Fruit fly (Drosophila melanogaster) whole organism, embryonic: Measurements from ENCODE around the gene mRpS7.

ENCODE experiments used
- Ada2b ChIP-seq: fragments of 200-800 bp; sonication (Bioruptor generic); IDR thresholded peaks from 2 replicates; pipeline ENCODE4 v1.3.6; 2022; ENCODE audit warnings: missing biosample characterization, missing genetic modification characterization
- Bdp1 ChIP-seq: fragments of 200-800 bp; sonication (Bioruptor generic); optimal IDR thresholded peaks from 3 replicates; lab custom pipeline; 2016; ENCODE audit warnings: missing biosample characterization, missing genetic modification characterization
- Bteb2 ChIP-seq: fragments of 200-800 bp; sonication (Bioruptor generic); optimal IDR thresholded peaks from 2 replicates; lab custom pipeline; 2016; ENCODE audit warnings: missing biosample characterization, missing genetic modification characterization
- CG11093 ChIP-seq: fragments of 200-800 bp; sonication (Bioruptor generic); IDR thresholded peaks from 3 replicates; pipeline ENCODE4 v1.3.6; 2022; ENCODE audit warnings: missing biosample characterization, missing genetic modification characterization
- CG11247 ChIP-seq: fragments of 200-800 bp; sonication (Bioruptor generic); IDR thresholded peaks from 2 replicates; pipeline ENCODE4 v1.3.6; 2022; ENCODE audit warnings: missing biosample characterization, missing genetic modification characterization
- CG14710 ChIP-seq: fragments of 200-800 bp; sonication (Bioruptor generic); optimal IDR thresholded peaks from 3 replicates; lab custom pipeline; 2019; ENCODE audit warnings: missing biosample characterization, mild to moderate bottlenecking, missing genetic modification characterization, moderate library complexity
- CG15514 ChIP-seq: fragments of 200-800 bp; sonication (Bioruptor generic); optimal IDR thresholded peaks from 3 replicates; lab custom pipeline; 2017; ENCODE audit warnings: missing biosample characterization, missing genetic modification characterization, mild to moderate bottlenecking, moderate library complexity, missing genetic modification reagents
- CG31365 ChIP-seq: fragments of 200-800 bp; sonication (Bioruptor generic); optimal IDR thresholded peaks from 2 replicates; lab custom pipeline; 2018; ENCODE audit warnings: missing biosample characterization, mild to moderate bottlenecking, missing genetic modification characterization
- CG3163 ChIP-seq: fragments of 200-800 bp; sonication (Bioruptor generic); optimal IDR thresholded peaks from 3 replicates; lab custom pipeline; 2016; ENCODE audit warnings: missing biosample characterization, missing genetic modification characterization
- CG34376 ChIP-seq: fragments of 200-800 bp; sonication (Bioruptor generic); optimal IDR thresholded peaks from 2 replicates; lab custom pipeline; 2018; ENCODE audit warnings: missing biosample characterization, mild to moderate bottlenecking, missing genetic modification characterization
- CG3838 ChIP-seq: fragments of 200-800 bp; sonication (Bioruptor generic); optimal IDR thresholded peaks from 3 replicates; lab custom pipeline; 2016; ENCODE audit warnings: missing biosample characterization, missing genetic modification characterization
- CG43689 ChIP-seq: fragments of 200-800 bp; sonication (Bioruptor generic); IDR thresholded peaks from 2 replicates; pipeline ENCODE4 v1.3.6; 2022; ENCODE audit warnings: missing biosample characterization, missing genetic modification characterization
- CG7271 ChIP-seq: fragments of 200-800 bp; sonication (Bioruptor generic); optimal IDR thresholded peaks from 2 replicates; lab custom pipeline; 2018; ENCODE audit warnings: missing biosample characterization, mild to moderate bottlenecking, missing genetic modification characterization, moderate library complexity
- CG7786 ChIP-seq: fragments of 200-800 bp; sonication (Bioruptor generic); optimal IDR thresholded peaks from 2 replicates; lab custom pipeline; 2016; ENCODE audit warnings: missing biosample characterization, missing genetic modification characterization
- CG7963 ChIP-seq: fragments of 200-800 bp; sonication (Bioruptor generic); IDR thresholded peaks from 3 replicates; pipeline ENCODE4 v1.3.6; 2022; ENCODE audit warnings: missing biosample characterization, missing genetic modification characterization; ENCODE audit not compliant: partially characterized antibody
- CG8359 ChIP-seq: fragments of 200-800 bp; sonication (Bioruptor generic); optimal IDR thresholded peaks from 2 replicates; lab custom pipeline; 2017; ENCODE audit warnings: missing biosample characterization, mild to moderate bottlenecking, missing genetic modification characterization, borderline replicate concordance
- CkIIα-i1 ChIP-seq: fragments of 200-800 bp; sonication (Bioruptor generic); IDR thresholded peaks from 2 replicates; pipeline ENCODE4 v1.3.6; 2022; ENCODE audit warnings: missing biosample characterization, missing genetic modification characterization
- CrebB ChIP-seq: fragments of 200-800 bp; sonication (Bioruptor generic); optimal IDR thresholded peaks from 3 replicates; lab custom pipeline; 2018; ENCODE audit warnings: missing biosample characterization, mild to moderate bottlenecking, missing genetic modification characterization
- Dad ChIP-seq: fragments of 200-800 bp; sonication (Bioruptor generic); optimal IDR thresholded peaks from 3 replicates; lab custom pipeline; 2016; ENCODE audit warnings: missing biosample characterization, missing genetic modification characterization
- Deaf1 ChIP-seq: fragments of 200-800 bp; optimal IDR thresholded peaks from 3 replicates; lab custom pipeline; 2019; ENCODE audit warnings: missing biosample characterization, mild to moderate bottlenecking, missing genetic modification characterization, moderate library complexity
- Dek ChIP-seq: fragments of 200-800 bp; sonication (Bioruptor generic); optimal IDR thresholded peaks from 3 replicates; lab custom pipeline; 2019; ENCODE audit warnings: missing biosample characterization, mild to moderate bottlenecking, missing genetic modification characterization, moderate library complexity
- Dfd ChIP-seq, 2 experiments: fragments of >200 bp; optimal IDR thresholded peaks; 2 replicates each; lab custom pipeline; 2017; ENCODE audit warnings: missing biosample characterization in 2 of 2, missing genetic modification characterization in 2 of 2
- Dll ChIP-seq: fragments of 200-800 bp; sonication (Bioruptor generic); IDR thresholded peaks from 4 replicates; pipeline ENCODE4 v1.3.6; 2022; ENCODE audit warnings: missing biosample characterization, missing genetic modification characterization; ENCODE audit not compliant: partially characterized antibody
- H2.0 ChIP-seq: fragments of 200-800 bp; sonication (Bioruptor generic); IDR thresholded peaks from 2 replicates; pipeline ENCODE4 v1.3.6; 2022; ENCODE audit warnings: missing biosample characterization, missing genetic modification characterization
- Hmr ChIP-seq: fragments of 200-800 bp; sonication (Bioruptor generic); optimal IDR thresholded peaks from 3 replicates; lab custom pipeline; 2017; ENCODE audit warnings: mild to moderate bottlenecking, missing biosample characterization, missing genetic modification reagents, missing genetic modification characterization
- NK7.1 ChIP-seq: fragments of 200-800 bp; sonication (Bioruptor generic); optimal IDR thresholded peaks from 3 replicates; lab custom pipeline; 2016; ENCODE audit warnings: missing biosample characterization, missing genetic modification characterization
- Sox102F ChIP-seq: fragments of 200-800 bp; sonication (Bioruptor generic); optimal IDR thresholded peaks from 2 replicates; lab custom pipeline; 2018; ENCODE audit warnings: missing biosample characterization, mild to moderate bottlenecking, missing genetic modification characterization, moderate library complexity
- Taf1 ChIP-seq: fragments of 200-800 bp; sonication (Bioruptor generic); IDR thresholded peaks from 2 replicates; pipeline ENCODE4 v1.3.6; 2022; ENCODE audit warnings: missing biosample characterization, missing genetic modification characterization
- cad ChIP-seq: fragments of >200 bp; optimal IDR thresholded peaks from 2 replicates; lab custom pipeline; 2017; ENCODE audit warnings: missing biosample characterization, missing genetic modification characterization
- caup ChIP-seq: fragments of 200-800 bp; sonication (Bioruptor generic); optimal IDR thresholded peaks from 3 replicates; lab custom pipeline; 2017; ENCODE audit warnings: missing biosample characterization, mild to moderate bottlenecking, missing genetic modification characterization, moderate library complexity; ENCODE audit not compliant: severe bottlenecking
- croc ChIP-seq: fragments of 200-800 bp; sonication (Bioruptor generic); conservative IDR thresholded peaks from 3 replicates; pipeline ENCODE4 v1.3.6; 2022; ENCODE audit warnings: missing biosample characterization, missing genetic modification characterization
- ems ChIP-seq: fragments of 200-800 bp; sonication (Bioruptor generic); optimal IDR thresholded peaks from 3 replicates; lab custom pipeline; 2016; ENCODE audit warnings: missing biosample characterization, missing genetic modification characterization
- gce ChIP-seq: fragments of 200-800 bp; sonication (Bioruptor generic); IDR thresholded peaks from 3 replicates; pipeline ENCODE4 v1.3.6; 2022; ENCODE audit warnings: missing biosample characterization, missing genetic modification characterization
- gcm ChIP-seq: fragments of 200-800 bp; sonication (Bioruptor generic); optimal IDR thresholded peaks from 2 replicates; lab custom pipeline; 2019; ENCODE audit warnings: missing biosample characterization, mild to moderate bottlenecking, missing genetic modification characterization, moderate library complexity
- gfzf ChIP-seq: fragments of 200-800 bp; sonication (Bioruptor generic); optimal IDR thresholded peaks from 2 replicates; lab custom pipeline; 2016; ENCODE audit warnings: missing biosample characterization, mild to moderate bottlenecking, missing genetic modification characterization, moderate library complexity
- gt ChIP-seq: fragments of 200-800 bp; sonication (Bioruptor generic); IDR thresholded peaks from 2 replicates; pipeline ENCODE4 v1.3.6; 2022; ENCODE audit warnings: missing biosample characterization, missing genetic modification characterization
- ham ChIP-seq: fragments of 200-800 bp; sonication (Bioruptor generic); IDR thresholded peaks from 2 replicates; pipeline ENCODE4 v1.3.6; 2022; ENCODE audit warnings: missing biosample characterization, missing genetic modification characterization
- hbn ChIP-seq: fragments of 200-800 bp; sonication (Bioruptor generic); IDR thresholded peaks from 2 replicates; pipeline ENCODE4 v1.3.6; 2022; ENCODE audit warnings: missing biosample characterization, missing genetic modification characterization; ENCODE audit not compliant: partially characterized antibody
- hth ChIP-seq: fragments of >200 bp; optimal IDR thresholded peaks from 2 replicates; lab custom pipeline; 2017; ENCODE audit warnings: inconsistent platforms
- lbe ChIP-seq: fragments of 200-800 bp; sonication (Bioruptor generic); optimal IDR thresholded peaks from 2 replicates; lab custom pipeline; 2016; ENCODE audit warnings: missing biosample characterization, mild to moderate bottlenecking, missing genetic modification characterization
- lmd ChIP-seq: fragments of 200-800 bp; sonication (Bioruptor generic); IDR thresholded peaks from 2 replicates; pipeline ENCODE4 v1.3.6; 2022; ENCODE audit warnings: missing biosample characterization, missing genetic modification characterization
- nmo ChIP-seq: fragments of 200-800 bp; sonication (Bioruptor generic); optimal IDR thresholded peaks from 2 replicates; lab custom pipeline; 2018; ENCODE audit warnings: missing biosample characterization, mild to moderate bottlenecking, missing genetic modification characterization, moderate library complexity
- run ChIP-seq: fragments of 200-800 bp; sonication (Bioruptor generic); optimal IDR thresholded peaks from 3 replicates; lab custom pipeline; 2018; ENCODE audit warnings: missing biosample characterization, mild to moderate bottlenecking, missing genetic modification characterization
- scrt ChIP-seq: fragments of 200-800 bp; sonication (Bioruptor generic); optimal IDR thresholded peaks from 2 replicates; lab custom pipeline; 2018; ENCODE audit warnings: missing biosample characterization, mild to moderate bottlenecking, missing genetic modification characterization, moderate library complexity
- sd ChIP-seq: fragments of 200-800 bp; sonication (Bioruptor generic); optimal IDR thresholded peaks from 3 replicates; lab custom pipeline; 2018; ENCODE audit warnings: missing biosample characterization, mild to moderate bottlenecking, missing genetic modification characterization, moderate library complexity
- sqz ChIP-seq: fragments of 200-800 bp; sonication (Bioruptor generic); optimal IDR thresholded peaks from 3 replicates; lab custom pipeline; 2018; ENCODE audit warnings: missing biosample characterization, mild to moderate bottlenecking, missing genetic modification characterization
- unc-4 ChIP-seq: fragments of 200-800 bp; sonication (Bioruptor generic); IDR thresholded peaks from 2 replicates; pipeline ENCODE4 v1.3.6; 2022; ENCODE audit warnings: missing biosample characterization, missing genetic modification characterization; ENCODE audit not compliant: partially characterized antibody
- unpg ChIP-seq: fragments of 200-800 bp; sonication (Bioruptor generic); optimal IDR thresholded peaks from 3 replicates; lab custom pipeline; 2018; ENCODE audit warnings: missing biosample characterization, mild to moderate bottlenecking, missing genetic modification characterization, moderate library complexity
- vnd ChIP-seq: fragments of 200-800 bp; sonication (Bioruptor generic); IDR thresholded peaks from 3 replicates; pipeline ENCODE4 v1.3.6; 2022; ENCODE audit warnings: missing biosample characterization, missing genetic modification characterization; ENCODE audit not compliant: partially characterized antibody

mRpS7 gene

dm6 chr2L:10386208-10386805, at the start of gene mRpS7, which contains the start of gene Cdk1 (continued):
- TF ChIP-seq gcm (peak; percentile 66), Dll (GFP tag; lab: Robert Waterston, UW) (no peak), lmd (GFP tag; lab: Robert Waterston, UW) (no peak; the same call in 1 of the 2 replicates), CG3163 (GFP tag; lab: Kevin White, UChicago) (peak; percentile 8), unpg (GFP tag; lab: Kevin White, UChicago) (peak; percentile 79), croc (GFP tag; lab: Robert Waterston, UW) (peak; percentile 57), CG14710 (peak; percentile 87), CG11093 (GFP tag; lab: Robert Waterston, UW) (0 out of 3 replicates have a peak, but pooled peaks have one; percentile 16), CkIIα-i1 (no peak), CG15514 (GFP tag; lab: Kevin White, UChicago) (peak; percentile 68), gt (no peak), CG11247 (peak; percentile 43; the same call in 1 of the 2 replicates), vnd (no peak), hbn (no peak), ems (no peak), CG31365 (no peak), Taf1 (GFP tag; lab: Robert Waterston, UW) (0 out of 2 replicates have a peak, but pooled peaks have one; percentile 37), CG7786 (GFP tag; lab: Kevin White, UChicago) (peak; percentile 47), CG7963 (GFP tag; lab: Robert Waterston, UW) (no peak), gfzf (GFP tag; lab: Kevin White, UChicago) (peak; percentile 26), sd (tag; lab: Kevin White, UChicago) (peak; percentile 59), Dad (GFP tag; lab: Kevin White, UChicago) (peak; percentile 21), CG34376 (GFP tag; lab: Kevin White, UChicago) (no peak), scrt (GFP tag; lab: Kevin White, UChicago) (peak; percentile 38), Bteb2 (peak; percentile 69), Sox102F (GFP tag; lab: Kevin White, UChicago) (no peak), cad (GFP tag; lab: Kevin White, UChicago) (no peak), sqz (GFP tag; lab: Kevin White, UChicago) (peak; percentile 39), Deaf1 (tag; lab: Kevin White, UChicago) (peak; percentile 39), Dfd (GFP tag; optimal IDR thresholded peaks at IDR 0.05; lab: Kevin White, UChicago) (no peak), Ada2b (GFP tag; lab: Robert Waterston, UW) (peak; percentile 50; the same call in 1 of the 2 replicates), lbe (GFP tag; lab: Kevin White, UChicago) (no peak), CrebB (no peak), Hmr (GFP tag; lab: Kevin White, UChicago) (peak; percentile 73), unc-4 (no peak), CG3838 (peak; percentile 63), run (tag; lab: Kevin White, UChicago) (no peak), gce (GFP tag; lab: Robert Waterston, UW) (peak; percentile 67; the same call in 1 of the 3 replicates), CG7271 (tag; lab: Kevin White, UChicago) (peak; percentile 37), nmo (GFP tag; lab: Kevin White, UChicago) (peak; percentile 92), ham (GFP tag; lab: Robert Waterston, UW) (no peak), Bdp1 (GFP tag; lab: Kevin White, UChicago) (no peak), CG8359 (GFP tag; lab: Kevin White, UChicago) (peak; percentile 27), caup (GFP tag; lab: Kevin White, UChicago) (peak; percentile 52), NK7.1 (GFP tag; lab: Kevin White, UChicago) (no peak), CG43689 (GFP tag; lab: Robert Waterston, UW) (no peak), H2.0 (GFP tag; lab: Robert Waterston, UW) (peak; percentile 76), hth (lab: Kevin White, UChicago) (no peak), Dek (peak; percentile 81)
